Worm (Caenorhabditis elegans): ENCODE measurements around the gene F17C11.22.
A peak's percentile ranks its signal among the peaks of the same experiment; 100 is the strongest.

F17C11.22 gene

ce11 chrV:10967594-10968273, 2.2 kb downstream of the F17C11.22 start:
- no peak for TF ChIP-seq lsy-2 (tag; optimal IDR thresholded peaks at IDR 0.05)

ce11 chrV:10966874-10967273, 3.1 kb downstream of the F17C11.22 start:
- TF ChIP-seq bed-3 (GFP tag; optimal IDR thresholded peaks at IDR 0.05), result no peak
- no peak for TF ChIP-seq mls-2 (tag; optimal IDR thresholded peaks at IDR 0.05)

ce11 chrV:10965501-10965900, 4.5 kb downstream of the F17C11.22 start, which contains the start of the genes ctf-4 and eef-1G:
ctf-4 (minus strand) TSS chrV:10965539.
eef-1G (plus strand) TSS chrV:10965719.
- TF ChIP-seq snpc-4 (tag; optimal IDR thresholded peaks at IDR 0.05) (no peak), zip-8 (tag; optimal IDR thresholded peaks at IDR 0.05) (no peak), drap-1 (GFP tag; optimal IDR thresholded peaks at IDR 0.05) (peak; percentile 39), nhr-76 (tag; optimal IDR thresholded peaks at IDR 0.05) (no peak), hlh-1 (tag; optimal IDR thresholded peaks at IDR 0.05) (peak; percentile 81), flh-1 (GFP tag; optimal IDR thresholded peaks at IDR 0.05) (no peak), nhr-2 (tag; optimal IDR thresholded peaks at IDR 0.05) (no peak), nhr-28 (tag; optimal IDR thresholded peaks at IDR 0.05) (no peak), blmp-1 (tag; optimal IDR thresholded peaks at IDR 0.05) (no peak), ztf-11 (tag; optimal IDR thresholded peaks at IDR 0.05) (no peak), nhr-237 (tag; optimal IDR thresholded peaks at IDR 0.05) (peak; percentile 94), ham-2 (GFP tag; optimal IDR thresholded peaks at IDR 0.05) (peak; percentile 20), ces-1 (GFP tag; optimal IDR thresholded peaks at IDR 0.05) (no peak), ceh-39 (tag; optimal IDR thresholded peaks at IDR 0.05) (no peak), unc-39 (tag; optimal IDR thresholded peaks at IDR 0.05) (no peak), unc-120 (tag; optimal IDR thresholded peaks at IDR 0.05; ENCODE audit: poor library complexity, severe bottlenecking) (peak; percentile 23), ceh-83 (GFP tag; optimal IDR thresholded peaks at IDR 0.05) (no peak), lsy-2 (tag; optimal IDR thresholded peaks at IDR 0.05) (no peak), ceh-43 (GFP tag; optimal IDR thresholded peaks at IDR 0.05) (no peak), elt-1 (tag; optimal IDR thresholded peaks at IDR 0.05; ENCODE audit: borderline replicate concordance, insufficient read depth) (no peak), sem-2 (GFP tag; optimal IDR thresholded peaks at IDR 0.05) (no peak), lin-13 (tag; optimal IDR thresholded peaks at IDR 0.05) (peak; percentile 96), mep-1 (tag; optimal IDR thresholded peaks at IDR 0.05) (peak; percentile 98), sptf-1 (tag; optimal IDR thresholded peaks at IDR 0.05) (no peak), unc-62 (GFP tag; optimal IDR thresholded peaks at IDR 0.05) (no peak), tbx-8 (GFP tag; optimal IDR thresholded peaks at IDR 0.05) (no peak), pha-4 (tag; optimal IDR thresholded peaks at IDR 0.05) (peak; percentile 97), M03D4.4 (tag; optimal IDR thresholded peaks at IDR 0.05) (peak; percentile 53), mab-5 (tag; optimal IDR thresholded peaks at IDR 0.05) (no peak), cnd-1 (tag; optimal IDR thresholded peaks at IDR 0.05) (peak; percentile 47), nhr-12 (tag; optimal IDR thresholded peaks at IDR 0.05) (no peak), bed-3 (GFP tag; optimal IDR thresholded peaks at IDR 0.05) (no peak), mls-2 (tag; optimal IDR thresholded peaks at IDR 0.05) (no peak), lin-32 (GFP tag; optimal IDR thresholded peaks at IDR 0.05) (no peak), elt-3 (tag; optimal IDR thresholded peaks at IDR 0.05) (peak; percentile 62)

ce11 chrV:10961448-10961870, 8.5 kb downstream of the F17C11.22 start:
- TF ChIP-seq unc-120 (tag; optimal IDR thresholded peaks at IDR 0.05; ENCODE audit: poor library complexity, severe bottlenecking), result peak; percentile 88
- TF ChIP-seq ces-1 (GFP tag; optimal IDR thresholded peaks at IDR 0.05), result peak; percentile 80
- peak; percentile 26 for TF ChIP-seq sptf-1 (tag; optimal IDR thresholded peaks at IDR 0.05)
- TF ChIP-seq hlh-1 (tag; optimal IDR thresholded peaks at IDR 0.05), result no peak
- TF ChIP-seq mls-2 (tag; optimal IDR thresholded peaks at IDR 0.05), result peak; percentile 24
- TF ChIP-seq drap-1 (GFP tag; optimal IDR thresholded peaks at IDR 0.05), result peak; percentile 43
- no peak for TF ChIP-seq ceh-83 (GFP tag; optimal IDR thresholded peaks at IDR 0.05)
- TF ChIP-seq ham-2 (GFP tag; optimal IDR thresholded peaks at IDR 0.05), result no peak

Measured in whole organism, mixed stage, embryonic.